Fruit fly (Drosophila melanogaster): ENCODE measurements around the gene rush.

Gene rush

dm6 chrX:1478276-1479122, at the start of gene rush:
Gene rush, plus strand, starts transcription at chrX:1478552.
- no peak for TF ChIP-seq h (optimal IDR thresholded peaks at IDR 0.05)
- no peak for TF ChIP-seq psq (optimal IDR thresholded peaks at IDR 0.05)
- no peak for TF ChIP-seq Myc (optimal IDR thresholded peaks at IDR 0.05)
- TF ChIP-seq ttk (optimal IDR thresholded peaks at IDR 0.05) = no peak
- TF ChIP-seq insv (optimal IDR thresholded peaks at IDR 0.05) = no peak
- TF ChIP-seq Sin3A (optimal IDR thresholded peaks at IDR 0.05) = no peak

dm6 chrX:1452130-1452529, 26.2 kb upstream of the rush start, which contains the start of gene Gr2a:
Gene Gr2a, plus strand, starts transcription at chrX:1452430.
- TF ChIP-seq Sin3A (optimal IDR thresholded peaks at IDR 0.05) (no peak), insv (optimal IDR thresholded peaks at IDR 0.05) (no peak), Myc (optimal IDR thresholded peaks at IDR 0.05) (no peak), h (optimal IDR thresholded peaks at IDR 0.05) (no peak), ttk (optimal IDR thresholded peaks at IDR 0.05) (no peak), psq (optimal IDR thresholded peaks at IDR 0.05) (no peak)

DNA sequence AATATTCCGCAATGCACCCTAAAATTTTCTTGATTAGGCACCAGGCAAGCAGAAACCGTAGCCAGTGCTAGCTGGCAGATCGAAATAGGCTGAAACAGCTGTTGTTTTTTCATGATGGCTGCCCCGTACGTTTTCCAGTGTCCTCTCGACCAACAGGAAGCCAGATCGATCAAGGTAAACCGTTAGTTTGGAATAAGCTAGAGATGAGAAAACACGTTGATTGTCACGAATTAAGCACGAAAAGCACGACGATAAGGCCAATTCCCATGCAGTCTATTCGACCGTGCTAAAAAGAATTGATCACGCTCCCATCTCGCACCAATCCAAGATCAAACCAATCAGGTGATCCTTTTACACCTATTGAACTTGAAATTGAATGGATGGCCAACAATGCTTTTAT, 23.5 kb upstream of the rush start:
- TF ChIP-seq psq (optimal IDR thresholded peaks at IDR 0.05) (no peak), h (optimal IDR thresholded peaks at IDR 0.05) (no peak), Sin3A (optimal IDR thresholded peaks at IDR 0.05) (no peak)

- TF ChIP-seq insv (optimal IDR thresholded peaks at IDR 0.05) = no peak
- TF ChIP-seq psq (optimal IDR thresholded peaks at IDR 0.05) = no peak
- TF ChIP-seq ttk (optimal IDR thresholded peaks at IDR 0.05) = no peak
- no peak for TF ChIP-seq Myc (optimal IDR thresholded peaks at IDR 0.05)
- TF ChIP-seq Sin3A (optimal IDR thresholded peaks at IDR 0.05) = no peak
- no peak for TF ChIP-seq h (optimal IDR thresholded peaks at IDR 0.05)
These were observed 21.4 kb upstream of the rush start, which contains the start of gene CG14785 for dm6 chrX:1456954-1457353. Gene CG14785, minus strand, starts transcription at chrX:1457054.

- TF ChIP-seq ttk (optimal IDR thresholded peaks at IDR 0.05) = no peak
- TF ChIP-seq psq (optimal IDR thresholded peaks at IDR 0.05) = no peak
- TF ChIP-seq Sin3A (optimal IDR thresholded peaks at IDR 0.05) = no peak
These were observed 18.0 kb upstream of the rush start, which contains the start of gene Lrpprc2 for dm6 chrX:1460278-1460872. Gene Lrpprc2, minus strand, starts transcription at chrX:1460617.

DNA sequence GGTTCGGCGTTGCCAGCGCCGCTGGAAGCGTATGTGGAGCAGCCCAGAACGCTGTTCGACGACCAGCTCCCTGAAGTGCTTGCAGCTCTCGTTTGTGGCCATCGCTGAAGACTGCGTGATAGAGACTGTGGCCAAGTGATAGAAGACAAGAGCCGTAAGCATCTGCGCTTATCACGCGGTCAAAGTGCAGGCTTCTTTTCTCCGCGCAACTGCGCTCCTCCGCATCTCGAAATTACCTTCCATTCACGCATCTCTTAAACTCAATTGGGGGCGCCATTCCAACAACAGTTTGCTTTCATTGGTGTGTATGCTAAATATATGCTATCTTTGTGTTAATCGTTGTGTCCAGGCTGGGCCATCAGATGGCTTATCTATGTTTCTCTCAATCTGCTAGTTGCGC, 16.8 kb upstream of the rush start, which contains the start of gene CG14787:
CG14787 (minus strand) TSS at position 133 of the 400 bp plus-strand sequence.
- no peak for TF ChIP-seq insv (optimal IDR thresholded peaks at IDR 0.05)
- no peak for TF ChIP-seq psq (optimal IDR thresholded peaks at IDR 0.05)
- TF ChIP-seq Myc (optimal IDR thresholded peaks at IDR 0.05) = no peak
- TF ChIP-seq h (optimal IDR thresholded peaks at IDR 0.05) = no peak
- no peak for TF ChIP-seq Sin3A (optimal IDR thresholded peaks at IDR 0.05)
- TF ChIP-seq ttk (optimal IDR thresholded peaks at IDR 0.05) = no peak

DNA sequence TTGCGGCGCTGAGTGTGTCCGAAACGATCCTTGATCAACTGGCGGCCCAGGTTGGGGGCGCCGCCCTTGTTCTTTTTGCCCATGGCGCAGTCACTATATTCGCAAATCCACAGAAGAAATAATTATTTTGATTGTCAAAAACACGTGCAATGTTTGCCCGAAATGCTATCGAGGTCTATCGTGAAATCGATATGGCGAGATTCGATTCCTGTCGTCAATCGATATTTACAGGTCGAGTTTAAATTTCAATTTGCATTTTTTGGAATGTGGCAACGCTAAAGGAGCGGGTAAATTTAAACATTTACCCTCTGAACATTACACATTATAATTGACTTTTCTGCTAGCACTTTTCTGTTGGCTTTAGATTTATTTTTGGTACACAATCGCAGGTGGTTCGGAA, 14.3 kb upstream of the rush start, which contains the start of gene Ns3:
Ns3 (minus strand) TSS at position 188 of the 400 bp plus-strand sequence.
- no peak for TF ChIP-seq Sin3A (optimal IDR thresholded peaks at IDR 0.05)
- no peak for TF ChIP-seq ttk (optimal IDR thresholded peaks at IDR 0.05)
- TF ChIP-seq h (optimal IDR thresholded peaks at IDR 0.05) = no peak
- TF ChIP-seq insv (optimal IDR thresholded peaks at IDR 0.05) = no peak
- TF ChIP-seq psq (optimal IDR thresholded peaks at IDR 0.05) = no peak
- no peak for TF ChIP-seq Myc (optimal IDR thresholded peaks at IDR 0.05)

DNA sequence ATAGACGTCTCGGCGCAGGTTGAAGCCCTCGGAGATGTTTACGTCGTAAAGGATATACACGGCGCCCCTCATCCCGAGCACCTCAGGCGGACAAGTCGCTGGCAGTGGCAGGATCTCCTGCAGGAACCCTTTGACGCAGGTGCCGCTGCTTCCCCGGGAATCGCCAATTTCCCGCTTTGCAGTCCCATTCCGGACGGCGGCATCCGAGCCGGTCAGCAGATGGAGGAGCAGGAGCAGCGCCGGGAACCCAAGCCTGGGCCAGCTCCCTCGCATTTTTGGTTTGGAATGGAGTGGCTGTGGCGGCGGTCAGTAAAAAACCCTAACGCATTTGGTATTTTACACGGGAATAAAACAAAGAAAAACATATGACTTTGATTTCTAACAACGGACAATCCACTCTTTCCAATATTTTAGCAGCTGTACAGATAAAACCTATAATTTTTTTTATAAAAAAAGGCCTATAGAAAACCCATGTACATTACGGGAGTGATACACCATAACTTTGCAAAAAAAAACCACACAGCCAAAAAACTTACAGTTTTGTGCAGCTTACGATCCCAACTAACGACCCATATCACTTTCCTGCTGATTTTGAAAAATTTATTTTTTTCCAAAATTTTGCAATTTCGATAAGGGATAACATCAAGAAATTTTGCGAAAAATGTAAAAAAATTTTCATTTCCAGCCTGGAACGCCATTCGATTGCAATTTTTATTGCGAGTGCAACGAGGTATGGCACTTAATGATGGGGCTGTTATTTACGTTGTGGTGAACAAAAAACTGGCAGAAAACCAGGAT, 12.4 kb upstream of the rush start, which contains the start of the genes O-fut2 and CG14777:
O-fut2 (minus strand) TSS at position 290 of the 798 bp plus-strand sequence.
CG14777 (plus strand) TSS at position 428 of the 798 bp plus-strand sequence.
- TF ChIP-seq Myc (optimal IDR thresholded peaks at IDR 0.05) (no peak), Sin3A (optimal IDR thresholded peaks at IDR 0.05) (no peak), h (optimal IDR thresholded peaks at IDR 0.05) (no peak), ttk (optimal IDR thresholded peaks at IDR 0.05) (no peak), insv (optimal IDR thresholded peaks at IDR 0.05) (no peak), psq (optimal IDR thresholded peaks at IDR 0.05) (no peak)

DNA sequence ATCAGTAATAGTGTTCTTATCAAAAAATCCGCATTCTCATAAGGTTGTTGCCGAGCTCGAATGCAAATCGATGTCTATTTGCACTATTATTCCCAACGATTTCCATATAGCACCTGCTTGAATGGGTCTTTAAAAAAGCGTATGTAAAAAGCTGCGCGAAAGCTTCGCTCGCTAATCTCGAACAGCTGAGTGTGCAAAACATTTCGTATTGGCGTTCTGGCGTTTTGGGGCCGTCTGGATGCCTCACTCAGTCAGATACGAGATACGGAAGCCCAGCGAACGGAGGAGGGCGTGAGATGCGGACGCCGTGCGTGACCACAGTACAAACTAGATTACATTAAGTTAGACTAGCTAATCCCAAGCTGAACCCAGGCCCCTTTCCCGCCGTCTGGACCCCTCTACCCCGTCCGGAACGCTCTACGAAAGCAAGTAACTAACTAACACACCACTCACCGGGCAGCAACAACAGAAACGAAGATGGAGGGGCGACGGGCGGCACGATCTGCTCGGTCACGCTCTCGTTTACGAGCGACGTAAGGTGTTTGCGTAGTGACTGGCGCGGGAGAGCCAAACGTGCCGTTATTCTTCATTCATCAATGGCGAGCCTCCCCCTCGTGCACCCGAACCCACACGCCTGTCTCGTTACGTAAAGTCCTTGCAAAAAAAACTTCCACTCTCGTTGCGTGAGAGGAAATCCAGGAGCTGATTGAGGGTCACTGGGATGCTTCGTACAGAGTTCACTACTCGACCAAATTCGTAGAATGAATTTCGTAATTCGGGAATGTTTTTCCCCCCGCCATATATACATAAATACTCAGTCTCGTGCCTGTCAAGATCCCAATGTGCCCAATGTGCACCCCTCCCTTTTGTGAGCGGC, 11.6 kb upstream of the rush start:
- no peak for TF ChIP-seq insv (optimal IDR thresholded peaks at IDR 0.05)
- no peak for TF ChIP-seq ttk (optimal IDR thresholded peaks at IDR 0.05)
- TF ChIP-seq psq (optimal IDR thresholded peaks at IDR 0.05) = no peak
- TF ChIP-seq h (optimal IDR thresholded peaks at IDR 0.05) = no peak
- no peak for TF ChIP-seq Sin3A (optimal IDR thresholded peaks at IDR 0.05)
- TF ChIP-seq Myc (optimal IDR thresholded peaks at IDR 0.05) = no peak

DNA sequence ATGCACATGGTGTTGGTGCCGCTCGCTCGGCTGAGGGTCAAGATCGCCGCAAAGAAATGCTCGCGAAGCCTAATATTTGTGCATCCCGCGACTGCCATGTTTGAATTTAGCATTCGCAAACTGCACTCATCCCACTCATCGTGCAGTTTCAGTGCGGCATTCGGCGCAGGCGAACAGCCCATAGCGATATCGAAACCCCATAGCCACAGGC, 11.1 kb upstream of the rush start, which contains the start of gene CG14778:
CG14778 (plus strand) TSS at position 112 of the 211 bp plus-strand sequence.
- no peak for TF ChIP-seq ttk (optimal IDR thresholded peaks at IDR 0.05)
- no peak for TF ChIP-seq psq (optimal IDR thresholded peaks at IDR 0.05)
- TF ChIP-seq Sin3A (optimal IDR thresholded peaks at IDR 0.05) = no peak
- no peak for TF ChIP-seq h (optimal IDR thresholded peaks at IDR 0.05)
- no peak for TF ChIP-seq Myc (optimal IDR thresholded peaks at IDR 0.05)
- TF ChIP-seq insv (optimal IDR thresholded peaks at IDR 0.05) = no peak

- no peak for TF ChIP-seq Myc (optimal IDR thresholded peaks at IDR 0.05)
- TF ChIP-seq insv (optimal IDR thresholded peaks at IDR 0.05) = no peak
- TF ChIP-seq Sin3A (optimal IDR thresholded peaks at IDR 0.05) = no peak
- no peak for TF ChIP-seq psq (optimal IDR thresholded peaks at IDR 0.05)
- TF ChIP-seq ttk (optimal IDR thresholded peaks at IDR 0.05) = no peak
- TF ChIP-seq h (optimal IDR thresholded peaks at IDR 0.05) = no peak
These were observed 8.6 kb upstream of the rush start, which contains the start of gene CG32808 for dm6 chrX:1469717-1470116. Gene CG32808, minus strand, starts transcription at chrX:1469817.
